Worm (Caenorhabditis elegans): ENCODE measurements around the gene ZK616.3.

ZK616.3 gene

ce11 chrIV:5360533-5360932 lies 36.3 kb upstream of the ZK616.3 start, which contains the start of gene F41H10.5 (continued):
- TF ChIP-seq madf-5 (GFP tag; IDR thresholded peaks at IDR 0.05) = no peak
- no peak for TF ChIP-seq saeg-2 (GFP tag; IDR thresholded peaks at IDR 0.05)
- no peak for TF ChIP-seq lsy-2 (tag; optimal IDR thresholded peaks at IDR 0.05)
- no peak for TF ChIP-seq lin-39 (tag; optimal IDR thresholded peaks at IDR 0.05)
- TF ChIP-seq nhr-42 (GFP tag; IDR thresholded peaks at IDR 0.05) = no peak

- TF ChIP-seq nhr-111 (GFP tag; optimal IDR thresholded peaks at IDR 0.05) = no peak
- TF ChIP-seq dmd-8 (GFP tag; IDR thresholded peaks at IDR 0.05) = no peak
- peak; percentile 77 for TF ChIP-seq mep-1 (tag; optimal IDR thresholded peaks at IDR 0.05)
- TF ChIP-seq lin-13 (GFP tag; optimal IDR thresholded peaks at IDR 0.05) = peak; percentile 14
- TF ChIP-seq snpc-1.2 (GFP tag; IDR thresholded peaks at IDR 0.05) = peak; percentile 67; the same call in 1 of the 2 replicates
- TF ChIP-seq ztf-7 (tag; optimal IDR thresholded peaks at IDR 0.05) = no peak
- 0 out of 2 replicates have a peak, but pooled peaks have one; percentile 27 for TF ChIP-seq arid-1 (GFP tag; conservative IDR thresholded peaks at IDR 0.05)
- no peak for TF ChIP-seq F44E2.7 (GFP tag; IDR thresholded peaks at IDR 0.05)
- peak; percentile 97 for TF ChIP-seq mes-2 (tag; optimal IDR thresholded peaks at IDR 0.05; ENCODE audit: poor library complexity, severe bottlenecking)
- TF ChIP-seq unc-39 (tag; optimal IDR thresholded peaks at IDR 0.05) = no peak
- no peak for TF ChIP-seq ctbp-1 (GFP tag; IDR thresholded peaks at IDR 0.05)
- TF ChIP-seq D1046.2 (GFP tag; IDR thresholded peaks at IDR 0.05) = no peak
- TF ChIP-seq zfp-3 (GFP tag; conservative IDR thresholded peaks at IDR 0.05) = no peak
- TF ChIP-seq hlh-30 (tag; optimal IDR thresholded peaks at IDR 0.05; ENCODE audit: insufficient read depth) = peak; percentile 96
- TF ChIP-seq zfp-2 (tag; optimal IDR thresholded peaks at IDR 0.05) = no peak
- TF ChIP-seq pha-4 (GFP tag; IDR thresholded peaks at IDR 0.05) = no peak
- peak; percentile 81 for TF ChIP-seq pha-4 (tag; optimal IDR thresholded peaks at IDR 0.05)
- TF ChIP-seq nhr-102 (tag; optimal IDR thresholded peaks at IDR 0.05) = peak; percentile 9
- TF ChIP-seq hlh-11 (tag; optimal IDR thresholded peaks at IDR 0.05) = peak; percentile 72
- TF ChIP-seq Y5F2A.4 (GFP tag; optimal IDR thresholded peaks at IDR 0.05) = no peak
- no peak for TF ChIP-seq nhr-77 (tag; optimal IDR thresholded peaks at IDR 0.05)
- TF ChIP-seq dve-1 (tag; optimal IDR thresholded peaks at IDR 0.05; ENCODE audit: insufficient read depth) = peak; percentile 69
- TF ChIP-seq aha-1 (tag) = peak; percentile 22
- TF ChIP-seq fos-1 (tag; optimal IDR thresholded peaks at IDR 0.05) = no peak
- no peak for TF ChIP-seq sdz-12 (GFP tag; optimal IDR thresholded peaks at IDR 0.05)
- peak; percentile 73; the same call in 1 of the 2 replicates for TF ChIP-seq dmd-9 (GFP tag; IDR thresholded peaks at IDR 0.05)
- TF ChIP-seq zag-1 (tag; optimal IDR thresholded peaks at IDR 0.05) = no peak
- peak in 1 of 2 experiments; percentile 78 for TF ChIP-seq hif-1 (tag; optimal IDR thresholded peaks at IDR 0.05)
- peak; percentile 68 for TF ChIP-seq mxl-3 (GFP tag; optimal IDR thresholded peaks at IDR 0.05)
- peak; percentile 40; the same call in 1 of the 2 replicates for TF ChIP-seq ZK337.2 (GFP tag; IDR thresholded peaks at IDR 0.05)
- TF ChIP-seq lir-3 (tag; optimal IDR thresholded peaks at IDR 0.05) = no peak
- TF ChIP-seq nhr-48 (tag; optimal IDR thresholded peaks at IDR 0.05) = no peak
- TF ChIP-seq lim-7 (GFP tag; IDR thresholded peaks at IDR 0.05) = no peak
- TF ChIP-seq lin-38 (GFP tag; IDR thresholded peaks at IDR 0.05) = peak; percentile 79
- peak; percentile 18 for TF ChIP-seq spr-1 (tag; optimal IDR thresholded peaks at IDR 0.05)
- TF ChIP-seq lin-15B (tag; optimal IDR thresholded peaks at IDR 0.05) = peak; percentile 41
- TF ChIP-seq nhr-28 (tag; optimal IDR thresholded peaks at IDR 0.05) = peak; percentile 20
- TF ChIP-seq daf-16 (GFP tag; optimal IDR thresholded peaks at IDR 0.05) = peak in 1 of 2 experiments; percentile 83
- TF ChIP-seq daf-16 (tag; optimal IDR thresholded peaks at IDR 0.05) = peak; percentile 71
- peak; percentile 49 for TF ChIP-seq duxl-1 (tag; optimal IDR thresholded peaks at IDR 0.05; ENCODE audit: poor library complexity)
- no peak for TF ChIP-seq F26F4.8 (GFP tag; conservative IDR thresholded peaks at IDR 0.05)
- 0 out of 2 replicates have a peak, but pooled peaks have one; percentile 38 for TF ChIP-seq madf-9 (GFP tag; conservative IDR thresholded peaks at IDR 0.05)
- peak; percentile 89 for TF ChIP-seq dpl-1 (GFP tag; optimal IDR thresholded peaks at IDR 0.05)
- no peak for TF ChIP-seq F37D6.2 (tag; optimal IDR thresholded peaks at IDR 0.05)
- TF ChIP-seq rbr-2 (tag; optimal IDR thresholded peaks at IDR 0.05) = peak; percentile 34
Measured at ce11 chrIV:5364135-5364609, 32.7 kb upstream of the ZK616.3 start, which contains the start of the genes hda-6 and F41H10.4. TSS of gene hda-6 (minus strand) at chrIV:5364306. TSS of gene F41H10.4 (plus strand) at chrIV:5364559.

Data from whole organism, L4 larva.